Fruit fly (Drosophila melanogaster) whole organism, embryonic: ENCODE measurements around the gene CG4957.

Source experiments
- Aef1 ChIP-seq: fragments of 200-800 bp; sonication (Bioruptor generic); IDR thresholded peaks from 3 replicates; pipeline ENCODE4 v1.3.6; 2022; ENCODE audit warnings: missing biosample characterization, missing genetic modification characterization
- Antp ChIP-seq: fragments of 200-800 bp; sonication (Bioruptor generic); optimal IDR thresholded peaks from 3 replicates; lab custom pipeline; 2016; ENCODE audit warnings: missing biosample characterization, missing genetic modification characterization
- BEAF-32 ChIP-seq: fragments of 200-800 bp; sonication (Bioruptor generic); optimal IDR thresholded peaks from 3 replicates; lab custom pipeline; 2017; ENCODE audit warnings: missing biosample characterization, missing genetic modification characterization, mild to moderate bottlenecking, moderate library complexity, missing genetic modification reagents
- CG10431 ChIP-seq: fragments of 200-800 bp; sonication (Bioruptor generic); optimal IDR thresholded peaks from 3 replicates; lab custom pipeline; 2018; ENCODE audit warnings: missing biosample characterization, mild to moderate bottlenecking, missing genetic modification characterization
- CG11247 ChIP-seq: fragments of 200-800 bp; sonication (Bioruptor generic); IDR thresholded peaks from 2 replicates; pipeline ENCODE4 v1.3.6; 2022; ENCODE audit warnings: missing biosample characterization, missing genetic modification characterization
- CG12104 ChIP-seq: fragments of 200-800 bp; sonication (Bioruptor generic); optimal IDR thresholded peaks from 3 replicates; lab custom pipeline; 2016; ENCODE audit warnings: missing biosample characterization, missing genetic modification characterization
- CG12391 ChIP-seq: fragments of 200-800 bp; sonication (Bioruptor generic); optimal IDR thresholded peaks from 3 replicates; lab custom pipeline; 2018; ENCODE audit warnings: missing biosample characterization, mild to moderate bottlenecking, missing genetic modification characterization, moderate library complexity
- CG13894 ChIP-seq: fragments of 200-800 bp; sonication (Bioruptor generic); optimal IDR thresholded peaks from 3 replicates; lab custom pipeline; 2018; ENCODE audit warnings: missing biosample characterization, mild to moderate bottlenecking, missing genetic modification characterization, moderate library complexity
- CG14965 ChIP-seq: fragments of 200-800 bp; sonication (Bioruptor generic); optimal IDR thresholded peaks from 2 replicates; lab custom pipeline; 2016; ENCODE audit warnings: missing biosample characterization, missing genetic modification characterization, borderline replicate concordance
- CG1602 ChIP-seq: fragments of 200-800 bp; sonication (Bioruptor generic); optimal IDR thresholded peaks from 3 replicates; lab custom pipeline; 2016; ENCODE audit warnings: missing biosample characterization, missing genetic modification characterization
- CG16863 ChIP-seq: fragments of 200-800 bp; sonication (Bioruptor generic); optimal IDR thresholded peaks from 3 replicates; lab custom pipeline; 2016; ENCODE audit warnings: missing biosample characterization, missing genetic modification characterization
- CG2678 ChIP-seq: fragments of 200-800 bp; sonication (Bioruptor generic); optimal IDR thresholded peaks from 3 replicates; lab custom pipeline; 2019; ENCODE audit warnings: missing biosample characterization, mild to moderate bottlenecking, missing genetic modification characterization, moderate library complexity
- CG3726 ChIP-seq: fragments of 200-800 bp; sonication (Bioruptor generic); IDR thresholded peaks from 3 replicates; pipeline ENCODE4, ENCODE4 v1.3.6; 2022; ENCODE audit warnings: missing biosample characterization, missing genetic modification characterization
- CG5180 ChIP-seq: fragments of 200-800 bp; sonication (Bioruptor generic); optimal IDR thresholded peaks from 3 replicates; lab custom pipeline; 2017; ENCODE audit warnings: missing biosample characterization, missing genetic modification characterization, mild to moderate bottlenecking, moderate library complexity, missing genetic modification reagents
- CG6689 ChIP-seq: fragments of 200-800 bp; sonication (Bioruptor generic); IDR thresholded peaks from 2 replicates; pipeline ENCODE4 v1.3.6; 2022; ENCODE audit warnings: missing biosample characterization, missing genetic modification characterization
- CG6791 ChIP-seq: fragments of 200-800 bp; sonication (Bioruptor generic); IDR thresholded peaks from 3 replicates; pipeline ENCODE4 v1.3.6; 2022; ENCODE audit warnings: missing biosample characterization, missing genetic modification characterization; ENCODE audit not compliant: partially characterized antibody
- CG8290 ChIP-seq, 3 experiments: fragments of 200-800 bp; sonication (Bioruptor generic); optimal IDR thresholded peaks; 2 replicates each; lab custom pipeline; 2016 to 2019; ENCODE audit warnings: missing biosample characterization in 3 of 3, missing genetic modification characterization in 3 of 3, mild to moderate bottlenecking in 2 of 3, moderate library complexity in 1 of 3
- CG9437 ChIP-seq: fragments of 200-800 bp; sonication (Bioruptor generic); optimal IDR thresholded peaks from 2 replicates; lab custom pipeline; 2018; ENCODE audit warnings: missing biosample characterization, mild to moderate bottlenecking, missing genetic modification characterization
- CG9797 ChIP-seq: fragments of 200-800 bp; sonication (Bioruptor generic); optimal IDR thresholded peaks from 3 replicates; lab custom pipeline; 2018; ENCODE audit warnings: missing biosample characterization, mild to moderate bottlenecking, missing genetic modification characterization
- CG9817 ChIP-seq: fragments of 200-800 bp; sonication (Bioruptor generic); optimal IDR thresholded peaks from 2 replicates; lab custom pipeline; 2018; ENCODE audit warnings: missing biosample characterization, mild to moderate bottlenecking, missing genetic modification characterization, moderate library complexity
- Dip3 ChIP-seq: fragments of 200-800 bp; sonication (Bioruptor generic); optimal IDR thresholded peaks from 3 replicates; lab custom pipeline; 2016; ENCODE audit warnings: missing biosample characterization, missing genetic modification characterization
- Ets97D ChIP-seq: fragments of 200-800 bp; sonication (Bioruptor generic); optimal IDR thresholded peaks from 3 replicates; lab custom pipeline; 2016; ENCODE audit warnings: missing biosample characterization, missing genetic modification characterization
- Fer1 ChIP-seq: fragments of 200-800 bp; sonication (Bioruptor generic); optimal IDR thresholded peaks from 2 replicates; lab custom pipeline; 2017; ENCODE audit warnings: missing biosample characterization, mild to moderate bottlenecking, missing genetic modification characterization
- Hr3 ChIP-seq: fragments of 200-800 bp; sonication (Bioruptor generic); optimal IDR thresholded peaks from 3 replicates; lab custom pipeline; 2016; ENCODE audit warnings: missing biosample characterization, missing genetic modification characterization
- Lpt ChIP-seq: fragments of >200 bp; optimal IDR thresholded peaks from 2 replicates; lab custom pipeline; 2018; ENCODE audit warnings: missing biosample characterization, missing genetic modification characterization
- Mes4 ChIP-seq: fragments of 200-800 bp; sonication (Bioruptor generic); optimal IDR thresholded peaks from 2 replicates; lab custom pipeline; 2016; ENCODE audit warnings: missing biosample characterization, missing genetic modification characterization
- Ravus ChIP-seq: fragments of 200-800 bp; sonication (Bioruptor generic); IDR thresholded peaks from 2 replicates; pipeline ENCODE4 v1.3.6; 2022; ENCODE audit warnings: missing biosample characterization, missing genetic modification characterization
- Scr ChIP-seq: fragments of 200-800 bp; sonication (Bioruptor generic); IDR thresholded peaks from 2 replicates; pipeline ENCODE4 v1.3.6; 2022; ENCODE audit warnings: missing biosample characterization, missing genetic modification characterization; ENCODE audit not compliant: partially characterized antibody
- Six4 ChIP-seq: fragments of 200-800 bp; sonication (Bioruptor generic); optimal IDR thresholded peaks from 2 replicates; lab custom pipeline; 2016; ENCODE audit warnings: missing biosample characterization, missing genetic modification characterization
- Ssrp ChIP-seq: fragments of 200-800 bp; sonication (Bioruptor generic); optimal IDR thresholded peaks from 2 replicates; lab custom pipeline; 2018; ENCODE audit warnings: missing biosample characterization, mild to moderate bottlenecking, missing genetic modification characterization, moderate library complexity
- Xrp1 ChIP-seq: fragments of 200-800 bp; sonication (Bioruptor generic); IDR thresholded peaks from 2 replicates; pipeline ENCODE4 v1.3.6; 2022; ENCODE audit warnings: missing biosample characterization, missing genetic modification characterization
- ash1 ChIP-seq: fragments of 200-800 bp; sonication (Bioruptor generic); optimal IDR thresholded peaks from 2 replicates; lab custom pipeline; 2018; ENCODE audit warnings: missing biosample characterization, mild to moderate bottlenecking, missing genetic modification characterization
- cad ChIP-seq: fragments of >200 bp; optimal IDR thresholded peaks from 2 replicates; lab custom pipeline; 2017; ENCODE audit warnings: missing biosample characterization, missing genetic modification characterization
- cas ChIP-seq: fragments of 200-800 bp; sonication (Bioruptor generic); IDR thresholded peaks from 2 replicates; pipeline ENCODE4 v1.3.6; 2022; ENCODE audit warnings: missing biosample characterization, missing genetic modification characterization
- chn ChIP-seq: fragments of 200-800 bp; sonication (Bioruptor generic); optimal IDR thresholded peaks from 2 replicates; lab custom pipeline; 2016; ENCODE audit warnings: missing biosample characterization, missing genetic modification characterization
- emc ChIP-seq: fragments of 200-800 bp; sonication (Bioruptor generic); optimal IDR thresholded peaks from 2 replicates; lab custom pipeline; 2016; ENCODE audit warnings: missing biosample characterization, missing genetic modification characterization
- gt ChIP-seq: fragments of 200-800 bp; sonication (Bioruptor generic); IDR thresholded peaks from 2 replicates; pipeline ENCODE4 v1.3.6; 2022; ENCODE audit warnings: missing biosample characterization, missing genetic modification characterization
- hb ChIP-seq: fragments of 200-800 bp; sonication (Bioruptor generic); IDR thresholded peaks from 3 replicates; pipeline ENCODE4 v1.3.6; 2022; ENCODE audit warnings: missing biosample characterization, missing genetic modification characterization; ENCODE audit not compliant: partially characterized antibody
- mld ChIP-seq: fragments of 200-800 bp; sonication (Bioruptor generic); IDR thresholded peaks from 3 replicates; pipeline ENCODE4 v1.3.6; 2022; ENCODE audit warnings: missing biosample characterization, missing genetic modification characterization; ENCODE audit not compliant: partially characterized antibody
- nom ChIP-seq: fragments of 200-800 bp; sonication (Bioruptor generic); optimal IDR thresholded peaks from 2 replicates; lab custom pipeline; 2017; ENCODE audit warnings: missing biosample characterization, missing genetic modification characterization, mild to moderate bottlenecking, moderate library complexity, missing genetic modification reagents
- ranshi ChIP-seq: fragments of 200-800 bp; sonication (Bioruptor generic); IDR thresholded peaks from 2 replicates; pipeline ENCODE4 v1.3.6; 2022; ENCODE audit warnings: missing biosample characterization, missing genetic modification characterization
- rib ChIP-seq: fragments of 200-800 bp; sonication (Bioruptor generic); IDR thresholded peaks from 2 replicates; pipeline ENCODE4 v1.3.6; 2022; ENCODE audit warnings: missing biosample characterization, missing genetic modification characterization
- row ChIP-seq: fragments of 200-800 bp; sonication (Bioruptor generic); IDR thresholded peaks from 3 replicates; pipeline ENCODE4 v1.3.6; 2022; ENCODE audit warnings: missing biosample characterization, missing genetic modification characterization
- sens-2 ChIP-seq: fragments of 200-800 bp; sonication (Bioruptor generic); IDR thresholded peaks from 2 replicates; pipeline ENCODE4 v1.3.6; 2022; ENCODE audit warnings: missing biosample characterization, missing genetic modification characterization
- sisA ChIP-seq: fragments of 200-800 bp; sonication (Bioruptor generic); IDR thresholded peaks from 2 replicates; pipeline ENCODE4 v1.3.6; 2022; ENCODE audit warnings: missing biosample characterization, missing genetic modification characterization
- slbo ChIP-seq: fragments of 200-800 bp; sonication (Bioruptor generic); IDR thresholded peaks from 2 replicates; pipeline ENCODE4 v1.3.6; 2022; ENCODE audit warnings: missing biosample characterization, missing genetic modification characterization
- tgo ChIP-seq: fragments of 200-800 bp; sonication (Bioruptor generic); IDR thresholded peaks from 3 replicates; pipeline ENCODE4 v1.3.6; 2022; ENCODE audit warnings: missing biosample characterization, missing genetic modification characterization
- tna ChIP-seq: fragments of 200-800 bp; sonication (Bioruptor generic); IDR thresholded peaks from 2 replicates; pipeline ENCODE4 v1.3.6; 2022; ENCODE audit warnings: missing biosample characterization, missing genetic modification characterization; ENCODE audit not compliant: partially characterized antibody
- ttk ChIP-seq: fragments of 200-800 bp; sonication (Bioruptor generic); IDR thresholded peaks from 2 replicates; pipeline ENCODE4 v2.1.2; 2022; ENCODE audit warnings: missing biosample characterization, missing genetic modification characterization
- vnd ChIP-seq: fragments of 200-800 bp; sonication (Bioruptor generic); IDR thresholded peaks from 3 replicates; pipeline ENCODE4 v1.3.6; 2022; ENCODE audit warnings: missing biosample characterization, missing genetic modification characterization; ENCODE audit not compliant: partially characterized antibody

Gene CG4957

dm6 chr2L:10292066-10292560 is 23.4 kb downstream of the CG4957 start, which contains the start of gene Ufd4 (continued):
- TF ChIP-seq CG9797 (GFP tag; lab: Kevin White, UChicago): no peak
- TF ChIP-seq Scr (GFP tag; lab: Robert Waterston, UW): peak; percentile 55
- TF ChIP-seq hb: no peak
- no peak for TF ChIP-seq sisA (GFP tag; lab: Robert Waterston, UW)
- TF ChIP-seq Ets97D (GFP tag; lab: Kevin White, UChicago): peak; percentile 50
- peak; percentile 25; the same call in 1 of the 2 replicates for TF ChIP-seq rib (GFP tag; lab: Robert Waterston, UW)
- TF ChIP-seq tgo: no peak
- no peak for TF ChIP-seq vnd (GFP tag; lab: Robert Waterston, UW)
- TF ChIP-seq CG13894 (tag; lab: Kevin White, UChicago): no peak
- peak; percentile 11 for TF ChIP-seq Mes4 (GFP tag; lab: Kevin White, UChicago)
- TF ChIP-seq Fer1: peak; percentile 76
- TF ChIP-seq CG10431 (GFP tag; lab: Kevin White, UChicago): no peak
- peak; percentile 55 for TF ChIP-seq BEAF-32 (GFP tag; lab: Kevin White, UChicago)
- peak; percentile 46 for TF ChIP-seq CG1602 (GFP tag; lab: Kevin White, UChicago)
- TF ChIP-seq chn (GFP tag; lab: Kevin White, UChicago): peak; percentile 72
- TF ChIP-seq ranshi (GFP tag; lab: Robert Waterston, UW): no peak; the same call in 1 of the 2 replicates
- TF ChIP-seq gt (GFP tag; lab: Robert Waterston, UW): no peak
- peak; percentile 5 for TF ChIP-seq emc (GFP tag; lab: Kevin White, UChicago)
- no peak for TF ChIP-seq CG9817 (tag; lab: Kevin White, UChicago)
- no peak for TF ChIP-seq CG2678 (tag; lab: Kevin White, UChicago)
- TF ChIP-seq Hr3 (GFP tag; lab: Kevin White, UChicago): peak; percentile 30
- TF ChIP-seq Xrp1: peak; percentile 79
- TF ChIP-seq mld: no peak
- TF ChIP-seq Six4 (GFP tag; lab: Kevin White, UChicago): peak; percentile 29
- TF ChIP-seq Aef1 (GFP tag; lab: Robert Waterston, UW): peak; percentile 47; the same call in 1 of the 3 replicates
- TF ChIP-seq Lpt (GFP tag; lab: Kevin White, UChicago): no peak
- TF ChIP-seq CG12391 (tag; lab: Kevin White, UChicago): peak; percentile 82
- TF ChIP-seq Antp (GFP tag; lab: Kevin White, UChicago): no peak
- TF ChIP-seq CG11247: no peak
- TF ChIP-seq ash1 (GFP tag; lab: Kevin White, UChicago): no peak
- TF ChIP-seq Ssrp (tag; lab: Kevin White, UChicago): peak; percentile 68
- TF ChIP-seq CG8290 (GFP tag; optimal IDR thresholded peaks at IDR 0.05; lab: Kevin White, UChicago): peak; percentile 33
- TF ChIP-seq CG8290 (tag; optimal IDR thresholded peaks at IDR 0.05; lab: Kevin White, UChicago): no peak
- no peak for TF ChIP-seq Ravus (GFP tag; lab: Robert Waterston, UW)
- peak; percentile 55 for TF ChIP-seq Dip3 (GFP tag; lab: Kevin White, UChicago)
- no peak for TF ChIP-seq cas
- no peak; the same call in 1 of the 2 replicates for TF ChIP-seq ttk (GFP tag; lab: Robert Waterston, UW)
- no peak for TF ChIP-seq CG5180 (GFP tag; lab: Kevin White, UChicago)
- no peak for TF ChIP-seq CG14965
- TF ChIP-seq CG9437: no peak
- TF ChIP-seq CG6689 (GFP tag; lab: Robert Waterston, UW): peak; percentile 75; the same call in 1 of the 2 replicates
- peak; percentile 81 for TF ChIP-seq row
- no peak for TF ChIP-seq CG3726
- TF ChIP-seq cad (GFP tag; lab: Kevin White, UChicago): no peak
- peak; percentile 61 for TF ChIP-seq CG12104
- no peak for TF ChIP-seq nom (GFP tag; lab: Kevin White, UChicago)
- no peak; the same call in 1 of the 2 replicates for TF ChIP-seq slbo (GFP tag; lab: Robert Waterston, UW)
- no peak for TF ChIP-seq tna (GFP tag; lab: Robert Waterston, UW)
- no peak for TF ChIP-seq sens-2 (GFP tag; lab: Robert Waterston, UW)
- no peak for TF ChIP-seq CG6791 (GFP tag; lab: Robert Waterston, UW)
- TF ChIP-seq CG16863: peak; percentile 63
